Fruit fly (Drosophila melanogaster): Measurements from ENCODE around the gene Prdm13.

DNA sequence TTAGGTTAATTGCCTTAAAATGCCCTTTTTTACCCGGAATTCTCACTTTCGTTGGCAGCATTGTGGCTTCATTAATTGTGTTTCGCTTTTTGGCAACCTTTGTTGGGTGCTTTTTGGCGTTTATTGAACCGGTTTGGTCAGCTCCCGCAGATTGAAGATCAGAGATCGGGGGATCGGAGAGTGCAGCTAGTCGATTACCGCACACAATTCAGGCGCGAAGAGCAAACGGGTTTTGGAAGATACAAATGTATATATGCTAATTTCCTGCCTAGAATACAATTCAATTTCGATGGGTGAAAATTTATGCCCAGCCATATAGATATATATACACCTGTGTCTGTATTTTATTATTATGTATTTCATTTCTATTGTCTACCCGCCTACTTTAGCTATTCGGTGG lies 21.4 kb upstream of the Prdm13 start:
- TF ChIP-seq insv (optimal IDR thresholded peaks at IDR 0.05) (no peak), psq (optimal IDR thresholded peaks at IDR 0.05) (no peak), h (optimal IDR thresholded peaks at IDR 0.05) (no peak), Sin3A (optimal IDR thresholded peaks at IDR 0.05) (no peak)

Measured in Kc167 (cell line).